Worm (Caenorhabditis elegans) whole organism, L4 larva: Measurements from ENCODE around the gene F16H6.3.

Experiments
- F10B5.3 ChIP-seq: sonication (generic microtip); optimal IDR thresholded peaks from 2 replicates; lab custom pipeline; 2016; ENCODE audit warnings: mild to moderate bottlenecking, missing genetic modification characterization, missing compliant biosample characterization
- F44E2.7 ChIP-seq: fragments of 200-800 bp; sonication (Bioruptor generic); IDR thresholded peaks from 2 replicates; pipeline ENCODE4 v2.1.2; 2022; ENCODE audit warnings: missing genetic modification characterization, missing compliant biosample characterization
- F49E8.2 ChIP-seq: sonication (generic microtip); optimal IDR thresholded peaks from 2 replicates; lab custom pipeline; 2016; ENCODE audit warnings: missing compliant biosample characterization, mild to moderate bottlenecking, missing genetic modification characterization, borderline replicate concordance
- R02D3.7 ChIP-seq: fragments of 150-350 bp; sonication (generic microtip); optimal IDR thresholded peaks from 3 replicates; lab custom pipeline; 2014; ENCODE audit warnings: missing biosample characterization, missing genetic modification characterization
- T26A8.4 ChIP-seq: fragments of 200-800 bp; sonication (Bioruptor generic); IDR thresholded peaks from 2 replicates; pipeline ENCODE4 v1.3.6; 2022; ENCODE audit warnings: missing genetic modification characterization, missing compliant biosample characterization
- Y105C5A.15 ChIP-seq: fragments of 200-800 bp; sonication (Bioruptor generic); IDR thresholded peaks from 2 replicates; pipeline ENCODE4 v1.3.6; 2022; ENCODE audit warnings: missing genetic modification characterization, missing compliant biosample characterization
- Y48G9A.11 ChIP-seq: fragments of 200-800 bp; sonication (Bioruptor generic); IDR thresholded peaks from 2 replicates; pipeline ENCODE4 v1.3.6; 2022; ENCODE audit warnings: missing genetic modification reagents, missing genetic modification characterization, missing compliant biosample characterization
- Y75B8A.6 ChIP-seq: fragments of 200-800 bp; sonication (Bioruptor generic); IDR thresholded peaks from 2 replicates; pipeline ENCODE4 v1.3.6; 2022; ENCODE audit warnings: missing genetic modification reagents, missing genetic modification characterization, missing compliant biosample characterization
- aha-1 ChIP-seq: fragments of 150-350 bp; peaks from one replicate; lab custom pipeline; 2014; ENCODE audit warnings: missing biosample characterization, missing genetic modification characterization
- aly-2 ChIP-seq: sonication (generic microtip); optimal IDR thresholded peaks from 2 replicates; lab custom pipeline; 2018; ENCODE audit warnings: missing biosample characterization, missing genetic modification characterization
- cey-2 ChIP-seq: sonication (generic microtip); optimal IDR thresholded peaks from 3 replicates; lab custom pipeline; 2017; ENCODE audit warnings: missing genetic modification characterization, mild to moderate bottlenecking, missing compliant biosample characterization, antibody characterized with exemption, borderline replicate concordance; ENCODE audit not compliant: insufficient read depth
- daf-12 ChIP-seq: fragments of 150-350 bp; optimal IDR thresholded peaks from 2 replicates; lab custom pipeline; 2014; ENCODE audit warnings: missing biosample characterization, missing genetic modification reagents, missing genetic modification characterization
- dmd-9 ChIP-seq: fragments of 200-800 bp; sonication (Bioruptor generic); IDR thresholded peaks from 2 replicates; pipeline ENCODE4 v1.3.6; 2022; ENCODE audit warnings: missing genetic modification reagents, missing genetic modification characterization, missing compliant biosample characterization
- dve-1 ChIP-seq: sonication (generic microtip); optimal IDR thresholded peaks from 2 replicates; lab custom pipeline; 2017; ENCODE audit warnings: antibody characterized with exemption, mild to moderate bottlenecking, missing genetic modification characterization, missing compliant biosample characterization; ENCODE audit not compliant: insufficient read depth
- fkh-10 ChIP-seq: fragments of 150-350 bp; optimal IDR thresholded peaks from 2 replicates; lab custom pipeline; 2014; ENCODE audit warnings: missing biosample characterization, missing genetic modification reagents, missing genetic modification characterization
- fos-1 ChIP-seq: fragments of 150-350 bp; optimal IDR thresholded peaks from 2 replicates; lab custom pipeline; 2014; ENCODE audit warnings: missing biosample characterization, missing genetic modification characterization
- gei-8 ChIP-seq: fragments of 200-800 bp; sonication (Bioruptor generic); optimal IDR thresholded peaks from 2 replicates; lab custom pipeline; 2018; ENCODE audit warnings: mild to moderate bottlenecking, missing genetic modification characterization, missing compliant biosample characterization
- hif-1 ChIP-seq, 2 experiments: sonication (generic microtip); optimal IDR thresholded peaks; 2 replicates each; lab custom pipeline; 2016 to 2017; ENCODE audit warnings: missing compliant biosample characterization in 2 of 2, missing genetic modification characterization in 2 of 2, missing genetic modification reagents in 2 of 2, missing genotype in 2 of 2, mild to moderate bottlenecking in 1 of 2
- hlh-11 ChIP-seq: fragments of 200-800 bp; sonication (Bioruptor generic); optimal IDR thresholded peaks from 2 replicates; lab custom pipeline; 2018; ENCODE audit warnings: mild to moderate bottlenecking, missing genetic modification characterization, missing compliant biosample characterization
- hmg-1.1 ChIP-seq: fragments of 200-800 bp; sonication (Bioruptor generic); IDR thresholded peaks from 2 replicates; pipeline ENCODE4 v1.3.6; 2022; ENCODE audit warnings: missing genetic modification reagents, missing genetic modification characterization, missing compliant biosample characterization
- lim-7 ChIP-seq: fragments of 200-800 bp; sonication (Bioruptor generic); IDR thresholded peaks from 2 replicates; pipeline ENCODE4 v1.3.6; 2022; ENCODE audit warnings: missing genetic modification characterization, missing compliant biosample characterization
- lin-29 ChIP-seq: fragments of 200-800 bp; sonication (Bioruptor generic); IDR thresholded peaks from 2 replicates; pipeline ENCODE4 v1.3.6; 2022; ENCODE audit warnings: missing genetic modification reagents, missing genetic modification characterization, missing compliant biosample characterization
- lsy-2 ChIP-seq, 2 experiments: fragments of 150-350 bp in 1 of 2; sonication (generic microtip) in 1 of 2; optimal IDR thresholded peaks; 2 replicates each; lab custom pipeline; 2014 to 2017; ENCODE audit warnings: missing biosample characterization in 2 of 2, missing genetic modification characterization in 2 of 2
- madf-5 ChIP-seq, 2 experiments: fragments of 200-800 bp; sonication (Bioruptor generic); IDR thresholded peaks; 2 replicates each; pipeline ENCODE4 v1.3.6; 2022; ENCODE audit warnings: missing compliant biosample characterization in 2 of 2, missing genetic modification characterization in 2 of 2
- nhr-102 ChIP-seq: sonication (generic microtip); optimal IDR thresholded peaks from 2 replicates; lab custom pipeline; 2016; ENCODE audit warnings: mild to moderate bottlenecking, missing genetic modification characterization, moderate library complexity, missing compliant biosample characterization
- nhr-28 ChIP-seq: fragments of 150-350 bp; optimal IDR thresholded peaks from 2 replicates; lab custom pipeline; 2014; ENCODE audit warnings: missing biosample characterization, missing genetic modification characterization
- nhr-41 ChIP-seq: fragments of 200-800 bp; sonication (Bioruptor generic); IDR thresholded peaks from 2 replicates; pipeline ENCODE4 v1.3.6; 2022; ENCODE audit warnings: missing genetic modification reagents, missing genetic modification characterization, missing compliant biosample characterization
- nhr-42 ChIP-seq: fragments of 200-800 bp; sonication (Bioruptor generic); IDR thresholded peaks from 2 replicates; pipeline ENCODE4 v1.3.6; 2022; ENCODE audit warnings: missing genetic modification characterization, missing compliant biosample characterization
- php-3 ChIP-seq: fragments of 200-800 bp; sonication (Bioruptor generic); IDR thresholded peaks from 2 replicates; pipeline ENCODE4 v1.3.6; 2022; ENCODE audit warnings: missing genetic modification reagents, missing genetic modification characterization, missing compliant biosample characterization
- pqm-1 ChIP-seq: sonication (generic microtip); optimal IDR thresholded peaks from 2 replicates; lab custom pipeline; 2017; ENCODE audit warnings: missing biosample characterization, missing genetic modification characterization
- saeg-2 ChIP-seq: fragments of 200-800 bp; sonication (Bioruptor generic); IDR thresholded peaks from 2 replicates; pipeline ENCODE4 v1.3.6; 2022; ENCODE audit warnings: missing genetic modification reagents, missing genetic modification characterization, missing compliant biosample characterization
- set-16 ChIP-seq: fragments of 200-800 bp; sonication (Bioruptor generic); IDR thresholded peaks from 2 replicates; pipeline ENCODE4 v1.3.6; 2022; ENCODE audit warnings: missing genetic modification reagents, missing genetic modification characterization, missing compliant biosample characterization
- skn-1 ChIP-seq: fragments of 150-350 bp; optimal IDR thresholded peaks from 2 replicates; lab custom pipeline; 2014; ENCODE audit warnings: missing biosample characterization, missing genetic modification characterization
- snpc-4 ChIP-seq: fragments of 150-350 bp; optimal IDR thresholded peaks from 2 replicates; lab custom pipeline; 2014; ENCODE audit warnings: missing biosample characterization, missing genetic modification characterization
- tra-1 ChIP-seq: fragments of 200-800 bp; sonication (Bioruptor generic); IDR thresholded peaks from 2 replicates; pipeline ENCODE4 v1.3.6; 2022; ENCODE audit warnings: missing genetic modification reagents, missing genetic modification characterization, missing compliant biosample characterization
- unc-62 ChIP-seq, 3 experiments: fragments of 150-350 bp in 1 of 3; sonication (generic microtip); optimal IDR thresholded peaks in 2 of 3; peaks in 1 of 3; 1 replicate in 1 of 3; 2 replicates in 2 of 3; lab custom pipeline; 2014 to 2017; ENCODE audit warnings: missing biosample characterization in 3 of 3, missing genetic modification characterization in 3 of 3, missing genetic modification reagents in 3 of 3, missing genotype in 1 of 3
- vab-7 ChIP-seq: fragments of 200-800 bp; sonication (Bioruptor generic); IDR thresholded peaks from 2 replicates; pipeline ENCODE4 v1.3.6; 2022; ENCODE audit warnings: missing genetic modification reagents, missing genetic modification characterization, missing compliant biosample characterization
- zag-1 ChIP-seq: fragments of 150-350 bp; optimal IDR thresholded peaks from 2 replicates; lab custom pipeline; 2014; ENCODE audit warnings: missing biosample characterization, missing genetic modification characterization
- zip-11 ChIP-seq: fragments of 200-800 bp; sonication (Bioruptor generic); IDR thresholded peaks from 2 replicates; pipeline ENCODE4 v1.3.6; 2022; ENCODE audit warnings: missing genetic modification characterization, missing compliant biosample characterization
- ztf-11 ChIP-seq: fragments of 150-350 bp; optimal IDR thresholded peaks from 2 replicates; lab custom pipeline; 2014; ENCODE audit warnings: missing biosample characterization, missing genetic modification characterization
- ztf-7 ChIP-seq: fragments of 150-350 bp; optimal IDR thresholded peaks from 2 replicates; lab custom pipeline; 2014; ENCODE audit warnings: missing biosample characterization, missing genetic modification characterization

Gene F16H6.3

ce11 chrV:18191128-18191527, 4.0 kb upstream of the F16H6.3 start, which contains the start of gene clec-42:
clec-42 (plus strand) TSS chrV:18191412.
- TF ChIP-seq hif-1 (tag; optimal IDR thresholded peaks at IDR 0.05; lab: Kevin White, UChicago) (no peak), nhr-28 (tag; lab: Kevin White, UChicago) (peak; percentile 38), pqm-1 (tag; lab: Kevin White, UChicago) (peak; percentile 35)

ce11 chrV:18198421-18198820, 3.3 kb downstream of the F16H6.3 start, which contains the start of gene F16H6.4:
F16H6.4 (plus strand) TSS chrV:18198721.
- TF ChIP-seq php-3 (GFP tag; lab: Robert Waterston, UW) (no peak), hmg-1.1 (GFP tag; lab: Robert Waterston, UW) (no peak), daf-12 (tag; lab: Kevin White, UChicago) (no peak), lin-29 (GFP tag; lab: Robert Waterston, UW) (no peak), saeg-2 (GFP tag; lab: Robert Waterston, UW) (no peak), Y48G9A.11 (GFP tag; lab: Robert Waterston, UW) (no peak), skn-1 (tag; lab: Kevin White, UChicago) (no peak), lsy-2 (tag; optimal IDR thresholded peaks at IDR 0.05; lab: Kevin White, UChicago) (no peak), madf-5 (GFP tag; IDR thresholded peaks at IDR 0.05; lab: Robert Waterston, UW) (no peak), cey-2 (tag; lab: Kevin White, UChicago) (no peak), unc-62 (GFP tag; optimal IDR thresholded peaks at IDR 0.05 in 1 of 2; lab: Kevin White, UChicago) (no peak), unc-62 (tag; optimal IDR thresholded peaks at IDR 0.05; lab: Kevin White, UChicago) (no peak), T26A8.4 (GFP tag; lab: Robert Waterston, UW) (no peak), aly-2 (no peak), ztf-7 (tag; lab: Kevin White, UChicago) (no peak), ztf-11 (tag; lab: Kevin White, UChicago) (no peak), zip-11 (no peak), gei-8 (GFP tag; lab: Kevin White, UChicago) (no peak), fos-1 (tag; lab: Kevin White, UChicago) (no peak)
- TF ChIP-seq, all 104 proteins: peak for 0

ce11 chrV:18209071-18209470, 14.0 kb downstream of the F16H6.3 start, which contains the start of gene F16H6.7:
F16H6.7 (minus strand) TSS chrV:18209171.
- TF ChIP-seq gei-8 (GFP tag; lab: Kevin White, UChicago), result no peak
- no peak for TF ChIP-seq dmd-9
- TF ChIP-seq Y75B8A.6 (GFP tag; lab: Robert Waterston, UW), result no peak
- no peak for TF ChIP-seq ztf-11 (tag; lab: Kevin White, UChicago)
- no peak for TF ChIP-seq F49E8.2
- TF ChIP-seq saeg-2 (GFP tag; lab: Robert Waterston, UW), result no peak
- no peak for TF ChIP-seq skn-1 (tag; lab: Kevin White, UChicago)
- TF ChIP-seq snpc-4 (tag; lab: Kevin White, UChicago), result no peak
- no peak for TF ChIP-seq tra-1 (GFP tag; lab: Robert Waterston, UW)
- TF ChIP-seq dve-1, result no peak
- TF ChIP-seq vab-7, result no peak
- TF ChIP-seq R02D3.7 (tag; lab: Kevin White, UChicago), result no peak
- TF ChIP-seq F10B5.3, result no peak
- TF ChIP-seq hlh-11 (tag; lab: Kevin White, UChicago), result no peak
- TF ChIP-seq nhr-42, result no peak
- TF ChIP-seq F44E2.7 (GFP tag; lab: Robert Waterston, UW), result no peak
- no peak for TF ChIP-seq fkh-10

- TF ChIP-seq aha-1 (tag; lab: Kevin White, UChicago), result peak; percentile 90
- TF ChIP-seq nhr-41 (GFP tag; lab: Robert Waterston, UW), result no peak
- peak; percentile 49; the same call in 1 of the 2 replicates for TF ChIP-seq set-16 (GFP tag; lab: Robert Waterston, UW)
- no peak for TF ChIP-seq skn-1 (tag; lab: Kevin White, UChicago)
- TF ChIP-seq zag-1 (tag; lab: Kevin White, UChicago), result no peak
- no peak for TF ChIP-seq Y105C5A.15 (GFP tag; lab: Robert Waterston, UW)
- no peak for TF ChIP-seq nhr-102 (tag; lab: Kevin White, UChicago)
- TF ChIP-seq lim-7 (GFP tag; lab: Robert Waterston, UW), result no peak
Observed at ce11 chrV:18212848-18213247, 17.7 kb downstream of the F16H6.3 start.
